Fruit fly (Drosophila melanogaster): ENCODE measurements around the gene Tdh.

The Tdh gene

dm6 chr3L:20447957-20448356, 18.8 kb upstream of the Tdh start (continued):
- peak; percentile 71 for TF ChIP-seq caup (GFP tag; optimal IDR thresholded peaks at IDR 0.05; ENCODE audit: severe bottlenecking)
- peak; percentile 26 for TF ChIP-seq CG8924 (tag; optimal IDR thresholded peaks at IDR 0.05)
- TF ChIP-seq Ravus (GFP tag; IDR thresholded peaks at IDR 0.05) = no peak
- peak; percentile 52 for TF ChIP-seq HHEX (GFP tag; optimal IDR thresholded peaks at IDR 0.05)
- TF ChIP-seq CG7839 (tag; optimal IDR thresholded peaks at IDR 0.05) = peak; percentile 2
- peak; percentile 52 for TF ChIP-seq ATbp (GFP tag; optimal IDR thresholded peaks at IDR 0.05)
- TF ChIP-seq odd (GFP tag; optimal IDR thresholded peaks at IDR 0.05) = peak; percentile 62
- no peak for TF ChIP-seq CG8944 (GFP tag; optimal IDR thresholded peaks at IDR 0.05)
- peak; percentile 51 for TF ChIP-seq wek (GFP tag; optimal IDR thresholded peaks at IDR 0.05)
- no peak for TF ChIP-seq nmo (GFP tag; optimal IDR thresholded peaks at IDR 0.05)
- TF ChIP-seq CG6683 (GFP tag; optimal IDR thresholded peaks at IDR 0.05) = peak; percentile 20
- no peak for TF ChIP-seq CG17361 (GFP tag; IDR thresholded peaks at IDR 0.05)
- no peak for TF ChIP-seq sisA (GFP tag; IDR thresholded peaks at IDR 0.05)
- peak; percentile 8; the same call in 1 of the 2 replicates for TF ChIP-seq onecut (GFP tag; IDR thresholded peaks at IDR 0.05)
- peak; percentile 37 for TF ChIP-seq nom (GFP tag; optimal IDR thresholded peaks at IDR 0.05)
- TF ChIP-seq CG10209 (GFP tag; optimal IDR thresholded peaks at IDR 0.05) = peak; percentile 39
- no peak for TF ChIP-seq Adf1 (GFP tag; IDR thresholded peaks at IDR 0.05)
- TF ChIP-seq CG9817 (tag; optimal IDR thresholded peaks at IDR 0.05) = peak; percentile 29
- peak; percentile 38 for TF ChIP-seq CG17385 (GFP tag; optimal IDR thresholded peaks at IDR 0.05)
- TF ChIP-seq CG6791 (GFP tag; IDR thresholded peaks at IDR 0.05; ENCODE audit: partially characterized antibody) = no peak
- peak; percentile 1 for TF ChIP-seq grau (tag; optimal IDR thresholded peaks at IDR 0.05)
- no peak for TF ChIP-seq Dll (GFP tag; IDR thresholded peaks at IDR 0.05; ENCODE audit: partially characterized antibody)
- TF ChIP-seq CG17568 (GFP tag; optimal IDR thresholded peaks at IDR 0.05) = peak; percentile 68
- no peak for TF ChIP-seq z (GFP tag; IDR thresholded peaks at IDR 0.05)
- TF ChIP-seq PHDP (tag; optimal IDR thresholded peaks at IDR 0.05) = peak; percentile 69
- peak; percentile 61 for TF ChIP-seq fd3F (GFP tag; optimal IDR thresholded peaks at IDR 0.05)
- no peak for TF ChIP-seq Doc3 (GFP tag; IDR thresholded peaks at IDR 0.05; ENCODE audit: partially characterized antibody)
- no peak for TF ChIP-seq sim (GFP tag; IDR thresholded peaks at IDR 0.05)
- TF ChIP-seq nerfin-1 (tag; optimal IDR thresholded peaks at IDR 0.05) = peak; percentile 21
- peak in 1 of 3 experiments; percentile 38 for TF ChIP-seq Stat92E (GFP tag; optimal IDR thresholded peaks at IDR 0.05)
- TF ChIP-seq Sox100B (GFP tag; optimal IDR thresholded peaks at IDR 0.05) = peak; percentile 54
- peak; percentile 17 for TF ChIP-seq CG11504 (tag; optimal IDR thresholded peaks at IDR 0.05)
- peak; percentile 9 for TF ChIP-seq D19B (GFP tag; optimal IDR thresholded peaks at IDR 0.05)
- no peak for TF ChIP-seq CG43689 (GFP tag; IDR thresholded peaks at IDR 0.05)
- no peak for TF ChIP-seq CG18476 (GFP tag; optimal IDR thresholded peaks at IDR 0.05)
- no peak for TF ChIP-seq grn (GFP tag; optimal IDR thresholded peaks at IDR 0.05)
- TF ChIP-seq scrt (GFP tag; optimal IDR thresholded peaks at IDR 0.05) = peak; percentile 36
- TF ChIP-seq Gug (GFP tag; IDR thresholded peaks at IDR 0.05) = no peak
- peak; percentile 69 for TF ChIP-seq CG6765 (GFP tag; optimal IDR thresholded peaks at IDR 0.05)
- no peak for TF ChIP-seq tll (GFP tag; optimal IDR thresholded peaks at IDR 0.05)
- TF ChIP-seq salm (tag; optimal IDR thresholded peaks at IDR 0.05) = peak; percentile 31
- no peak for TF ChIP-seq CG4360 (GFP tag; IDR thresholded peaks at IDR 0.05)
- TF ChIP-seq CG6254 (GFP tag; optimal IDR thresholded peaks at IDR 0.05) = no peak
- peak; percentile 36 for TF ChIP-seq CG8359 (GFP tag; optimal IDR thresholded peaks at IDR 0.05; ENCODE audit: borderline replicate concordance)
- TF ChIP-seq Atf3 (GFP tag; optimal IDR thresholded peaks at IDR 0.05) = no peak
- no peak for TF ChIP-seq Chrac-16 (GFP tag; optimal IDR thresholded peaks at IDR 0.05)
- peak in 1 of 2 experiments; percentile 10 for TF ChIP-seq insv (GFP tag; optimal IDR thresholded peaks at IDR 0.05)
- peak; percentile 27 for TF ChIP-seq gem (tag; optimal IDR thresholded peaks at IDR 0.05)
- TF ChIP-seq tap (tag; optimal IDR thresholded peaks at IDR 0.05) = peak; percentile 42
